Fruit fly (Drosophila melanogaster): ENCODE measurements around the gene GstT3.

DNA sequence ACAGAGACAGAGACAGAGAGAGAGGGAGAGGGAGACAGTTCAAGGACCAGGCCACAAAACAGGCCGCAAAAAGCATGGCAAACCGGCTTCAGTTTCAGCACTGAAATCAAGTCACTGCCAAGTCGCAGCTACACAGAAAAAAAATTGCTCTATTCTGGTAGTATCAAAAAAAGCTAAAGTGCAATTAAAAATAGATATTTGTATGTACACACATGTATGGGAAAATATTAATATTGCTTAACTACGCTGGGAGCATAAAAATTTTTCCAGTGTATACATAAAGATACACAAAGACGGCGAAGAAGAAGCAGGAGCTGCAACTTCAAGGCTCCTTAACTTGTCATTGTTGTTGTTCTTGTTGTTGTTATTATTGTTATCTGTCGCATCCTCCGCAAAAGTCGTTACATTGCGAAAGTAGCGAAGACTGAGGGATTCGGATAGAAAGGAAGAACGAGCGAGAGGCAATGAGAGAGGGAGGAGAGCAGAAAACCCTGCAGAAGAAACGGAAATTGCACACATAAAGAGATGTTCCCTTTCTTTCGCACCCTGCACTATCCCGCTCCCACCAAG lies 33.9 kb downstream of the GstT3 start:
- TF ChIP-seq h (optimal IDR thresholded peaks at IDR 0.05) (no peak), psq (optimal IDR thresholded peaks at IDR 0.05) (no peak), Sin3A (optimal IDR thresholded peaks at IDR 0.05) (no peak), ttk (optimal IDR thresholded peaks at IDR 0.05) (no peak)
